Fruit fly (Drosophila melanogaster) whole organism, prepupa: ENCODE data around the gene CG17169.

Experiments
- Blimp-1 ChIP-seq: fragments of 200-800 bp; sonication (Bioruptor generic); optimal IDR thresholded peaks from 3 replicates; lab custom pipeline; 2017; ENCODE audit warnings: missing biosample characterization, missing genetic modification characterization, mild to moderate bottlenecking, moderate library complexity, missing genetic modification reagents
- CG10631 ChIP-seq: fragments of 200-800 bp; sonication (Bioruptor generic); optimal IDR thresholded peaks from 2 replicates; lab custom pipeline; 2016; ENCODE audit warnings: missing biosample characterization, missing genetic modification characterization
- CG10669 ChIP-seq: fragments of 200-800 bp; sonication (Bioruptor generic); optimal IDR thresholded peaks from 3 replicates; lab custom pipeline; 2018; ENCODE audit warnings: missing biosample characterization, mild to moderate bottlenecking, missing genetic modification characterization, moderate library complexity
- CG11294 ChIP-seq: fragments of 200-800 bp; sonication (Bioruptor generic); IDR thresholded peaks from 2 replicates; pipeline ENCODE4 v1.3.6; 2022; ENCODE audit warnings: missing biosample characterization, missing genetic modification characterization
- CG11762 ChIP-seq: fragments of 200-800 bp; sonication (Bioruptor generic); optimal IDR thresholded peaks from 3 replicates; lab custom pipeline; 2016; ENCODE audit warnings: missing biosample characterization, missing genetic modification characterization; ENCODE audit not compliant: insufficient read depth
- CG15336 ChIP-seq: fragments of 200-800 bp; sonication (Bioruptor generic); IDR thresholded peaks from 2 replicates; pipeline ENCODE4 v1.3.6; 2022; ENCODE audit warnings: missing biosample characterization, missing genetic modification characterization
- CG16779 ChIP-seq: fragments of 200-800 bp; sonication (Bioruptor generic); optimal IDR thresholded peaks from 3 replicates; lab custom pipeline; 2017; ENCODE audit warnings: missing biosample characterization, mild to moderate bottlenecking, missing genetic modification characterization
- CG3032 ChIP-seq: fragments of 200-800 bp; optimal IDR thresholded peaks from 2 replicates; lab custom pipeline; 2019; ENCODE audit warnings: missing biosample characterization, mild to moderate bottlenecking, missing genetic modification characterization, moderate library complexity
- CG31627 ChIP-seq: fragments of 200-800 bp; sonication (Bioruptor generic); optimal IDR thresholded peaks from 3 replicates; lab custom pipeline; 2016; ENCODE audit warnings: missing biosample characterization, missing genetic modification characterization
- CG32006 ChIP-seq: fragments of 200-800 bp; sonication (Bioruptor generic); optimal IDR thresholded peaks from 3 replicates; lab custom pipeline; 2017; ENCODE audit warnings: missing biosample characterization, mild to moderate bottlenecking, missing genetic modification characterization
- CG34406 ChIP-seq: fragments of 200-800 bp; sonication (Bioruptor generic); optimal IDR thresholded peaks from 3 replicates; lab custom pipeline; 2016; ENCODE audit warnings: missing biosample characterization, missing genetic modification characterization
- CG3919 ChIP-seq: fragments of 200-800 bp; sonication (Bioruptor generic); optimal IDR thresholded peaks from 3 replicates; lab custom pipeline; 2016; ENCODE audit warnings: missing biosample characterization, missing genetic modification characterization
- CG6163 ChIP-seq: fragments of 200-800 bp; sonication (Bioruptor generic); IDR thresholded peaks from 3 replicates; pipeline ENCODE4 v1.3.6; 2022; ENCODE audit warnings: missing biosample characterization, missing genetic modification characterization
- CG6276 ChIP-seq: fragments of 200-800 bp; sonication (Bioruptor generic); optimal IDR thresholded peaks from 2 replicates; lab custom pipeline; 2017; ENCODE audit warnings: missing biosample characterization, mild to moderate bottlenecking, missing genetic modification characterization
- CG8119 ChIP-seq: fragments of 200-800 bp; sonication (Bioruptor generic); IDR thresholded peaks from 3 replicates; pipeline ENCODE4 v1.3.6; 2022; ENCODE audit warnings: missing biosample characterization, missing genetic modification characterization
- CG8632 ChIP-seq: fragments of 200-800 bp; sonication (Bioruptor generic); optimal IDR thresholded peaks from 3 replicates; lab custom pipeline; 2016; ENCODE audit warnings: missing biosample characterization, missing genetic modification characterization
- Eip75B ChIP-seq: fragments of 200-800 bp; sonication (Bioruptor generic); optimal IDR thresholded peaks from 3 replicates; lab custom pipeline; 2016; ENCODE audit warnings: missing biosample characterization, missing genetic modification characterization
- Eip78C ChIP-seq: fragments of 200-800 bp; sonication (Bioruptor generic); peaks from one replicate; lab custom pipeline; 2016; ENCODE audit warnings: missing biosample characterization, missing genetic modification characterization
- Ets96B ChIP-seq: fragments of 200-800 bp; optimal IDR thresholded peaks from 2 replicates; lab custom pipeline; 2019; ENCODE audit warnings: missing biosample characterization, mild to moderate bottlenecking, missing genetic modification characterization, moderate library complexity
- Gug ChIP-seq: fragments of 200-800 bp; sonication (Bioruptor generic); IDR thresholded peaks from 2 replicates; pipeline ENCODE4 v1.3.6; 2022; ENCODE audit warnings: missing biosample characterization, missing genetic modification characterization
- Hr38 ChIP-seq: sonication (Bioruptor generic); optimal IDR thresholded peaks from 2 replicates; lab custom pipeline; 2016; ENCODE audit warnings: missing biosample characterization, missing genetic modification characterization
- Hr39 ChIP-seq: fragments of 200-800 bp; sonication (Bioruptor generic); optimal IDR thresholded peaks from 2 replicates; lab custom pipeline; 2016; ENCODE audit warnings: missing biosample characterization, missing genetic modification characterization
- Sox102F ChIP-seq: fragments of 200-800 bp; sonication (Bioruptor generic); optimal IDR thresholded peaks from 2 replicates; lab custom pipeline; 2016; ENCODE audit warnings: missing biosample characterization, mild to moderate bottlenecking, missing genetic modification characterization
- Sox14 ChIP-seq: fragments of 200-800 bp; sonication (Bioruptor generic); optimal IDR thresholded peaks from 3 replicates; lab custom pipeline; 2016; ENCODE audit warnings: missing biosample characterization, missing genetic modification characterization
- Sox15 ChIP-seq: fragments of 200-800 bp; sonication (Bioruptor generic); optimal IDR thresholded peaks from 3 replicates; lab custom pipeline; 2016; ENCODE audit warnings: missing biosample characterization, missing genetic modification characterization
- achi ChIP-seq: fragments of 200-800 bp; sonication (Bioruptor generic); optimal IDR thresholded peaks from 3 replicates; lab custom pipeline; 2016; ENCODE audit warnings: missing biosample characterization, missing genetic modification characterization
- esn ChIP-seq: fragments of 200-800 bp; sonication (Bioruptor generic); optimal IDR thresholded peaks from 2 replicates; lab custom pipeline; 2016; ENCODE audit warnings: missing biosample characterization, mild to moderate bottlenecking, missing genetic modification characterization, moderate library complexity
- fd59A ChIP-seq: fragments of 200-800 bp; sonication (Bioruptor generic); optimal IDR thresholded peaks from 2 replicates; lab custom pipeline; 2017; ENCODE audit warnings: missing biosample characterization, mild to moderate bottlenecking, missing genetic modification characterization, missing genetic modification reagents
- fkh ChIP-seq: fragments of 200-800 bp; sonication (Bioruptor generic); optimal IDR thresholded peaks from 3 replicates; lab custom pipeline; 2017; ENCODE audit warnings: missing biosample characterization, mild to moderate bottlenecking, missing genetic modification characterization, moderate library complexity
- lz ChIP-seq: fragments of 200-800 bp; sonication (Bioruptor generic); optimal IDR thresholded peaks from 3 replicates; lab custom pipeline; 2016; ENCODE audit warnings: missing biosample characterization, missing genetic modification characterization
- salr ChIP-seq, 2 experiments: fragments of 200-800 bp; sonication (Bioruptor generic); optimal IDR thresholded peaks; 3 replicates each; lab custom pipeline; 2016 to 2018; ENCODE audit warnings: missing biosample characterization in 2 of 2, missing genetic modification characterization in 2 of 2, mild to moderate bottlenecking in 1 of 2
- ss ChIP-seq, 2 experiments: fragments of 200-800 bp; sonication (Bioruptor generic); optimal IDR thresholded peaks; 2 replicates in 1 of 2; 3 replicates in 1 of 2; lab custom pipeline; 2017 to 2018; ENCODE audit warnings: mild to moderate bottlenecking in 2 of 2, missing biosample characterization in 2 of 2, missing genetic modification characterization in 2 of 2, moderate library complexity in 1 of 2
- svp ChIP-seq: fragments of 200-800 bp; sonication (Bioruptor generic); peaks from one replicate; lab custom pipeline; 2016; ENCODE audit warnings: missing biosample characterization, missing genetic modification characterization
- topi ChIP-seq: fragments of 200-800 bp; sonication (Bioruptor generic); optimal IDR thresholded peaks from 3 replicates; lab custom pipeline; 2016; ENCODE audit warnings: missing biosample characterization, missing genetic modification characterization
- vri ChIP-seq: fragments of 200-800 bp; sonication (Bioruptor generic); optimal IDR thresholded peaks from 3 replicates; lab custom pipeline; 2016; ENCODE audit warnings: missing biosample characterization, mild to moderate bottlenecking, missing genetic modification characterization

Gene CG17169

DNA sequence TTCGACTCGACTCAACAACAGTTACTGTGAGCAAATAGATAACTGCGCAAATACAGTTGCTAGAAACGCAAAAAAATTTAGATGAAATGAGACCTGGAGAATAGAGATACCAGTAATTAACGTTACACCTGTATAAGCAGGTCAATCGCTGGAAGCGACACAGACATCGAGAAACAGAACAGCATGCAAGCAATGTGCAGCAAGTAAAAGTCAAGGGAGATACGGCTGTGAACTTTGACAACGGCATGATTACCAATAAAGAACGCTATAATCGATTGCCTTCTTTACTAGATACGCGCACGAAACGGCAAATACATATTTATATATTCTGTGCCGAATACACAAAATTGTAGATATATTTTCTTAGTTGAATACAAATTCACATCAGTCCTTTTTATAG, 6.8 kb downstream of the CG17169 start:
- no peak for TF ChIP-seq vri (GFP tag; lab: Kevin White, UChicago)
- peak; percentile 94 for TF ChIP-seq svp (GFP tag; lab: Kevin White, UChicago)

DNA sequence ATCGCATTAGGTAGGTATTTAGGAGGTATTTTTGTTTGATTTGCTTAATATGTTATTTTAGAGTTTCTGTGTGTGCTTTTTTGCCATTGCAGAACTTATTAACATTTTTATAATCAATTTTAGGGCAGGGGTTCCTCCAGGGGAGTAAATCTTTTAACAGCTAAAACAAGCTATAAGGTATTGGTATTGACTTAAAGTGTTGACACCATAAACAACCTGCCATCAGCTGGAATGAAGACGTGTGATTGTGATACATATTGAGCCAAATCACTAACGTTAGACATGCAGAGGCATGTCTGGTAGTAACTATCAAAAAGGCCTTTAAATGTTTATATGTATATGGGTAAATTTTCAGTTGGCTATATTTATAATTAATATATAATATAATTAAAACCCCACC, 7.3 kb downstream of the CG17169 start:
- no peak for TF ChIP-seq CG11762 (GFP tag; lab: Kevin White, UChicago)
- peak; percentile 38 for TF ChIP-seq fkh (GFP tag; lab: Kevin White, UChicago)

DNA sequence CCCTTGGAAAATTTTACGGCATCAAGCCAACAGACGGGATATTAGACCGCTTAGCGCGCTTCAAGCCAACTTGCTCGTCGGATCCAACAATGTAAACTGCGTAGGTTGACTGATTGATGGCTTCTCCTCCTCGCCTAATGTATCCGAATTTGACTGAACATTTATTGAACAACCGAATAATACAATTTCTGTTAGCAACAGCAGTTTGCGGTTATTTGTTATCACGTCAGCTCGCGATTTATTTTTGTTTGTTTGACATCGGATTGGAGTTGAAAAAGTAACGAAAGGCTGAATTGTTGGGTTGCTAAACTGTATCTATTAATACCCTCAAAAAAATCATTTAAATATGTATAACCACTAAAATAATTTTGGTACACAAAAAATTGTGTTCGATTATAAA, 8.1 kb downstream of the CG17169 start, which contains the start of gene CG17159:
Gene CG17159, minus strand, starts transcription at position 101 of the 400 bp plus-strand sequence.
- no peak for TF ChIP-seq Sox102F (GFP tag; lab: Kevin White, UChicago)
- no peak for TF ChIP-seq CG16779 (tag; lab: Kevin White, UChicago)

DNA sequence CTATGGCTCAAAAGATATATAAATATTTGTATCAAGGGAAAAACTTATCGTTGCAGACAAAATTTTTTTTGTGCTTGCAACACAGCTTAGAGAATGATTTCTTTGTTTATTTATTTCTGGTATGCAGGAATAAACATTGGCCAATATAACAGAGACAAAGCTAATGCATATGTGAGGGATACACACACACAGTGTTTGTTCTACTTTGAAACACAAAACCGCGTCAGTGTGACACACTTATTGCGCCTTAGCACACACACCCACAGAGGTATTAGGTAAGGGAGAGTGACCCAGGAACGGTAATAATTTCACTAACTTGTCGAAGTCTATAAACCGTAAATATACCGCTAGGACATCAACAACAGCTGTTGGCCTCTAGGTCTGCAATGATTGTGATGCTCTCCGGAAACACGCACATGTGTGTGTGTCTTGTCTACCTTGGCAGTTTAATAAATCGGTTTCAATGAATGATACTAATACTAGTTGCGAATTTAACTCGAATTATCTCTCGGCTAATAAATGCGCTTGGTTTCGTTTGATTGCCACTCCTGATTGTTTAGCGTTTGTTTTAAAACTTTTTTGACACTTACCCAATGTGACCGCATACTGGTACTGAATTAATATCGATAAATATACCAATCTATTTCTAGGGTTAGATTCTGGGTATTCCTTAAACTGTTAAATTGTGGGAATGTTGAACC, 11.8 kb downstream of the CG17169 start, which contains the start of gene CG17162:
Gene CG17162, minus strand, starts transcription at position 619 of the 701 bp plus-strand sequence.
- peak; percentile 60 for TF ChIP-seq achi (GFP tag; lab: Kevin White, UChicago)
- no peak for TF ChIP-seq CG34406 (GFP tag; lab: Kevin White, UChicago)
- no peak for TF ChIP-seq Gug (GFP tag; lab: Robert Waterston, UW)
- no peak for TF ChIP-seq CG10669 (GFP tag; lab: Kevin White, UChicago)
- peak; percentile 56 for TF ChIP-seq vri (GFP tag; lab: Kevin White, UChicago)
- peak; percentile 34 for TF ChIP-seq fkh (GFP tag; lab: Kevin White, UChicago)
- TF ChIP-seq topi, result no peak
- peak; percentile 63 for TF ChIP-seq Eip78C

DNA sequence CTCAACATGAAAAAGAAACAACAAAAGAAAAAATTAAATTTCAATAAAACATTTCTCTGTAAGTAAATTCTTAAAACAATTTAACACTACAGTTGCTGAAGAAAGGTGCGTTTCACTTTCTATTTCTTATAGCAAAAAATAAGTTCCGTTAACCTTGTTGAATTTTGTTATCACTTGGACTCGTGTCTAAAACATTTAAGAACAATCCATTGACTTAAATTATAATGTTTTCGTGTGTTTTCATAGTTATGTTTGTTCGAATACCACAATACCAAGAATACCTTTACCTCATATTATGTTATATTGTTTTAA, 12.3 kb downstream of the CG17169 start:
- TF ChIP-seq salr (GFP tag; optimal IDR thresholded peaks at IDR 0.05; lab: Kevin White, UChicago) (peak in 1 of 2 experiments; percentile 39), CG31627 (GFP tag; lab: Kevin White, UChicago) (no peak), Hr39 (peak; percentile 10), Blimp-1 (GFP tag; lab: Kevin White, UChicago) (no peak), svp (GFP tag; lab: Kevin White, UChicago) (peak; percentile 74), Eip78C (peak; percentile 56)

DNA sequence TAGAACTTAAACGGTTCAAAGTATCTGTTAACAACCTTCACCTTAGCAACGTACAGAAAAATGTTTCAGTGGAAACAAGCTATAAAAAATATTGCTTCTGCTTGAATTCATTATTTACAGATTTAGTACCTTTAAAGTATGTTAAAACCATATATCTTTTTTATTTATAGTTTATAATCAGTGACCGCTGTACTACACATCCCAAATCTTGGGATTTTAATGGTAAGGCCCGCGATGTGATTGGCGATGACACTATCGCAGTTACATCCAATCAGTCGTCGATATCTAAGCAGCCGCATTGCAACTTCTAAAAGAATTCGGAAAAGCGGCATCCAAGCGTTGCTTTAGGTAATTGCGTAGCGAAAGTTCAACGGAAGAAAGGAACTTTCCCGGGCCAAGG, 12.8 kb downstream of the CG17169 start:
- TF ChIP-seq Sox14 (GFP tag; lab: Kevin White, UChicago) (no peak), svp (GFP tag; lab: Kevin White, UChicago) (peak; percentile 34)

DNA sequence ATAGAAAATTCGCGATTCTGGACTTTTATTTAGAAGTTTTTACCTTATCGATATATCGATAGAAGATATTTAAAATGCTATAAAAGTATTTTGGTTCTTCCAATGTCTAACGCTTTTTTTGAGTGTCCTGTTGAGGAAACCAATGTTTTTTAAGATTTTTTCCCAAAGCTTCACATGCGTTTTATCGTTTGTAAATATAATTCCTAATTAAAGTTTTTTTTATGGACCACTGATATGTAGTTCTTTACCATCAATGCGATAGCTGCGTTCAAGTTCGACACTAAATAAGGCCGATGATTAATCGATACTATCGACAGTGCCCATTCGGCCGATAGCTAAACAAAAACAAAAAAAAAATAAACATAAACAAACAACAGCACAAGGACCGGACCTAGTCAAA, 21.2 kb downstream of the CG17169 start, which contains the start of gene ATbp:
Gene ATbp, plus strand, starts transcription at position 312 of the 400 bp plus-strand sequence.
- TF ChIP-seq Eip78C (peak; percentile 36), CG32006 (no peak), Sox15 (GFP tag; lab: Kevin White, UChicago) (no peak), CG10669 (GFP tag; lab: Kevin White, UChicago) (no peak), CG31627 (GFP tag; lab: Kevin White, UChicago) (peak; percentile 19), Hr39 (peak; percentile 31), CG11294 (GFP tag; lab: Robert Waterston, UW) (no peak), CG8119 (GFP tag; lab: Robert Waterston, UW) (no peak), CG6163 (GFP tag; lab: Robert Waterston, UW) (no peak), lz (peak; percentile 16), Sox14 (GFP tag; lab: Kevin White, UChicago) (peak; percentile 37), fd59A (GFP tag; lab: Kevin White, UChicago) (no peak), fkh (GFP tag; lab: Kevin White, UChicago) (peak; percentile 64), esn (GFP tag; lab: Kevin White, UChicago) (peak; percentile 27), CG6276 (no peak), Eip75B (no peak), CG3919 (GFP tag; lab: Kevin White, UChicago) (no peak), CG8632 (GFP tag; lab: Kevin White, UChicago) (no peak), Ets96B (no peak), ss (GFP tag; optimal IDR thresholded peaks at IDR 0.05; lab: Kevin White, UChicago) (no peak), CG3032 (peak; percentile 12), Hr38 (no peak), CG11762 (GFP tag; lab: Kevin White, UChicago) (no peak), CG15336 (GFP tag; lab: Robert Waterston, UW) (no peak), topi (peak; percentile 15), CG10631 (GFP tag; lab: Kevin White, UChicago) (peak; percentile 3), Blimp-1 (GFP tag; lab: Kevin White, UChicago) (no peak)
